Fruit fly (Drosophila melanogaster): ENCODE data around the gene CG9040.

CG9040 gene

dm6 chr3L:13993742-13994719 is 6.4 kb downstream of the CG9040 start, which contains the start of gene CtsK1 (continued):
- TF ChIP-seq CG12942 (GFP tag; optimal IDR thresholded peaks at IDR 0.05) (no peak), CG3281 (GFP tag; optimal IDR thresholded peaks at IDR 0.05) (no peak), CG8944 (GFP tag; optimal IDR thresholded peaks at IDR 0.05) (no peak), sob (GFP tag; IDR thresholded peaks at IDR 0.05) (0 out of 2 replicates have a peak, but pooled peaks have one; percentile 18), CG11695 (GFP tag; IDR thresholded peaks at IDR 0.05) (peak; percentile 71; the same call in 2 of the 3 replicates), danr (GFP tag; IDR thresholded peaks at IDR 0.05) (no peak), bowl (GFP tag; IDR thresholded peaks at IDR 0.05) (no peak), Elba2 (GFP tag; optimal IDR thresholded peaks at IDR 0.05) (no peak), sens (GFP tag) (peak; percentile 73), Fer3 (tag; optimal IDR thresholded peaks at IDR 0.05) (peak; percentile 5), bcd (GFP tag; optimal IDR thresholded peaks at IDR 0.05) (no peak), CG10565 (GFP tag; optimal IDR thresholded peaks at IDR 0.05) (no peak), zen2 (GFP tag; IDR thresholded peaks at IDR 0.05; ENCODE audit: partially characterized antibody) (peak; percentile 73; the same call in 1 of the 3 replicates), CG14860 (GFP tag; IDR thresholded peaks at IDR 0.05; ENCODE audit: partially characterized antibody) (peak; percentile 40; the same call in 2 of the 3 replicates), odd (GFP tag; optimal IDR thresholded peaks at IDR 0.05) (no peak), ind (GFP tag; optimal IDR thresholded peaks at IDR 0.05) (peak; percentile 2), lmd (GFP tag; IDR thresholded peaks at IDR 0.05) (0 out of 2 replicates have a peak, but pooled peaks have one; percentile 13), CG3407 (GFP tag; optimal IDR thresholded peaks at IDR 0.05) (no peak), BtbVII (GFP tag; optimal IDR thresholded peaks at IDR 0.05) (no peak), CG10267 (tag; optimal IDR thresholded peaks at IDR 0.05) (peak; percentile 38), crp (GFP tag; optimal IDR thresholded peaks at IDR 0.05) (peak in 1 of 2 experiments; percentile 48), tgo (GFP tag; IDR thresholded peaks at IDR 0.05) (peak; percentile 16; the same call in 1 of the 3 replicates), CG4404 (GFP tag; IDR thresholded peaks at IDR 0.05) (no peak), CG17361 (GFP tag; IDR thresholded peaks at IDR 0.05) (peak; percentile 62; the same call in 2 of the 3 replicates), CG15073 (GFP tag; optimal IDR thresholded peaks at IDR 0.05) (no peak), CG8388 (GFP tag; optimal IDR thresholded peaks at IDR 0.05) (no peak), eve (GFP tag; optimal IDR thresholded peaks at IDR 0.05) (no peak), toy (GFP tag; IDR thresholded peaks at IDR 0.05) (no peak), CG18476 (GFP tag; optimal IDR thresholded peaks at IDR 0.05) (no peak), CG10462 (GFP tag; optimal IDR thresholded peaks at IDR 0.05) (no peak), Hr39 (optimal IDR thresholded peaks at IDR 0.05) (no peak), gfzf (GFP tag; optimal IDR thresholded peaks at IDR 0.05) (peak; percentile 53), CG1603 (tag; optimal IDR thresholded peaks at IDR 0.05) (no peak), CG30431 (GFP tag; optimal IDR thresholded peaks at IDR 0.05) (no peak), trh (GFP tag; optimal IDR thresholded peaks at IDR 0.05) (no peak), unpg (GFP tag; optimal IDR thresholded peaks at IDR 0.05) (peak; percentile 22), Ets97D (GFP tag; optimal IDR thresholded peaks at IDR 0.05) (peak; percentile 9), ranshi (GFP tag; IDR thresholded peaks at IDR 0.05) (no peak; the same call in 1 of the 2 replicates), BEAF-32 (GFP tag; optimal IDR thresholded peaks at IDR 0.05) (peak; percentile 77), HLH4C (GFP tag; IDR thresholded peaks at IDR 0.05; ENCODE audit: partially characterized antibody) (peak; percentile 53; the same call in 1 of the 3 replicates), NK7.1 (GFP tag; optimal IDR thresholded peaks at IDR 0.05) (no peak), E2f2 (GFP tag; IDR thresholded peaks at IDR 0.05) (peak; percentile 74), dpn (GFP tag; optimal IDR thresholded peaks at IDR 0.05) (no peak), CG1233 (GFP tag; optimal IDR thresholded peaks at IDR 0.05) (no peak), CG12391 (tag; optimal IDR thresholded peaks at IDR 0.05) (peak; percentile 46), CG6813 (GFP tag; optimal IDR thresholded peaks at IDR 0.05) (peak; percentile 1), nom (GFP tag; optimal IDR thresholded peaks at IDR 0.05) (peak; percentile 54), CG14710 (tag; optimal IDR thresholded peaks at IDR 0.05) (peak; percentile 44)
